Fruit fly (Drosophila melanogaster): ENCODE data around the gene CG14811.

Gene CG14811

DNA sequence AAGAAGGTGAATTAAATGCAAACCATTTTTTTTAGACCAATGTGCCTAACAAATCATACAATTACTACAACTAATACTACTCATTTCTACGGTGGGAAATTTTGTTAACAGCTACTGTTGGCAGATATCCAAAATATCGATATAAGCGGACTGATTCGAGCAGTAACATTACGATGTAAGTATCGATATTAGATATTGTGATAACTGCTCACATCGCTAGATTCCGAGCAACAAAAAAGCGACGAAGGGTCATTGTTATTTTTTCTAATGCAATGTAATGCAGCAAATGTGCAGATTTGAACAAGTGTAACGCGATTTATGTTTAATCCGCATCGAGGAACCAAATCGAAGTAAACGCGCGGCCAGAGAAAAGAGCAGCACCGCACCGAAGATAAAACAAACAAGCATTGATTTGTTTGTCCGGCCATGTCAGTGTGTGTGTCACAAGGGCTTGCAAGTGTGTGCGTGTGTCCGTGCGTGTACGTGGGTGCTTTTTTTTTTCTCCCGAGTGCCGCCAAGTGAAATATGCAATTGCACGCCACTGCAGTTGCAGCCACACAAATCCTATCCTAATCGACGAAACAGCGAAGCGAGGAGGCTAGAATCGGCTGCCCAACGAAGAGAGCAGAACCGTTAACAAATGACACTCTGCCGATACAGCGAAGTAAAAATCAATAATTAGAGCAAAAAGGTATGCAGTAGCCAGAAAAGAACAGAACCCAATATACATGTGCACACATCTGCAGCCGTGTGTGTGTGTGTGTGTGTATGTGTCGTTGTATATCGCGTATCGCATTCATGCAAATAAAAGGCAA lies 48.4 kb downstream of the CG14811 start, which contains the start of the genes prage and Adar (continued):
- TF ChIP-seq CG1792 (GFP tag; optimal IDR thresholded peaks at IDR 0.05), result no peak
- TF ChIP-seq bcd (GFP tag; optimal IDR thresholded peaks at IDR 0.05), result no peak
- TF ChIP-seq Nf-YB (GFP tag; optimal IDR thresholded peaks at IDR 0.05), result no peak
- TF ChIP-seq CG12155 (GFP tag; optimal IDR thresholded peaks at IDR 0.05), result no peak
- TF ChIP-seq p53 (GFP tag; optimal IDR thresholded peaks at IDR 0.05), result peak; percentile 15
- TF ChIP-seq CG2875 (GFP tag; optimal IDR thresholded peaks at IDR 0.05), result no peak
- TF ChIP-seq CG13775 (GFP tag; optimal IDR thresholded peaks at IDR 0.05), result no peak
- no peak for TF ChIP-seq Side (GFP tag; optimal IDR thresholded peaks at IDR 0.05)
- peak; percentile 53; the same call in 1 of the 3 replicates for TF ChIP-seq hb (GFP tag; IDR thresholded peaks at IDR 0.05; ENCODE audit: partially characterized antibody)
- no peak for TF ChIP-seq CG3163 (GFP tag; optimal IDR thresholded peaks at IDR 0.05)
- TF ChIP-seq ATbp (GFP tag; optimal IDR thresholded peaks at IDR 0.05), result no peak
- no peak for TF ChIP-seq CG8924 (tag; optimal IDR thresholded peaks at IDR 0.05)
- TF ChIP-seq eve (GFP tag; optimal IDR thresholded peaks at IDR 0.05), result no peak
- TF ChIP-seq pita (GFP tag; optimal IDR thresholded peaks at IDR 0.05), result no peak
- no peak for TF ChIP-seq abd-A (tag; optimal IDR thresholded peaks at IDR 0.05)
- no peak for TF ChIP-seq CG17802 (tag; optimal IDR thresholded peaks at IDR 0.05)
- no peak for TF ChIP-seq Fer3 (tag; optimal IDR thresholded peaks at IDR 0.05)
- no peak for TF ChIP-seq tx (GFP tag; optimal IDR thresholded peaks at IDR 0.05)
- peak; percentile 12 for TF ChIP-seq CG18599 (GFP tag; optimal IDR thresholded peaks at IDR 0.05)
- TF ChIP-seq CG6813 (GFP tag; optimal IDR thresholded peaks at IDR 0.05), result no peak
- TF ChIP-seq twi (tag; optimal IDR thresholded peaks at IDR 0.05), result no peak
- peak; percentile 71 for TF ChIP-seq row (GFP tag; IDR thresholded peaks at IDR 0.05)
- TF ChIP-seq ham (GFP tag; IDR thresholded peaks at IDR 0.05), result no peak
- TF ChIP-seq CG16815 (GFP tag; optimal IDR thresholded peaks at IDR 0.05), result no peak
- TF ChIP-seq luna (GFP tag; optimal IDR thresholded peaks at IDR 0.05), result no peak
- no peak for TF ChIP-seq CG13624 (GFP tag; optimal IDR thresholded peaks at IDR 0.05)
- TF ChIP-seq Ets65A (GFP tag), result peak; percentile 90
- peak; percentile 14 for TF ChIP-seq kni (GFP tag; optimal IDR thresholded peaks at IDR 0.05)
- TF ChIP-seq CoRest (tag; optimal IDR thresholded peaks at IDR 0.05), result no peak
- no peak for TF ChIP-seq Lpt (GFP tag; optimal IDR thresholded peaks at IDR 0.05)
- TF ChIP-seq CG14441 (GFP tag; IDR thresholded peaks at IDR 0.05), result 0 out of 2 replicates have a peak, but pooled peaks have one; percentile 9
- peak; percentile 48 for TF ChIP-seq nerfin-1 (tag; optimal IDR thresholded peaks at IDR 0.05)
- TF ChIP-seq CG17385 (GFP tag; optimal IDR thresholded peaks at IDR 0.05), result no peak
- TF ChIP-seq nom (GFP tag; optimal IDR thresholded peaks at IDR 0.05), result no peak
- TF ChIP-seq TFAM (GFP tag; optimal IDR thresholded peaks at IDR 0.05), result no peak
- no peak for TF ChIP-seq Poxn (GFP tag; IDR thresholded peaks at IDR 0.05)
- peak; percentile 75 for TF ChIP-seq unc-4 (GFP tag; IDR thresholded peaks at IDR 0.05; ENCODE audit: partially characterized antibody)
- no peak for TF ChIP-seq crp (GFP tag; optimal IDR thresholded peaks at IDR 0.05)
- peak; percentile 73 for TF ChIP-seq vnd (GFP tag; IDR thresholded peaks at IDR 0.05; ENCODE audit: partially characterized antibody)
- no peak for TF ChIP-seq zf30C (GFP tag; optimal IDR thresholded peaks at IDR 0.05)
- no peak for TF ChIP-seq CG7556 (GFP tag; optimal IDR thresholded peaks at IDR 0.05)
- TF ChIP-seq ci (GFP tag; IDR thresholded peaks at IDR 0.05), result no peak
- TF ChIP-seq en (GFP tag; optimal IDR thresholded peaks at IDR 0.05), result no peak
- TF ChIP-seq CG15011 (GFP tag; optimal IDR thresholded peaks at IDR 0.05), result no peak
- no peak for TF ChIP-seq C15 (GFP tag; IDR thresholded peaks at IDR 0.05)
- TF ChIP-seq stwl (tag; optimal IDR thresholded peaks at IDR 0.05), result no peak
- peak; percentile 73 for TF ChIP-seq hbn (GFP tag; IDR thresholded peaks at IDR 0.05; ENCODE audit: partially characterized antibody)
- TF ChIP-seq Ets97D (GFP tag; optimal IDR thresholded peaks at IDR 0.05), result no peak
- no peak for TF ChIP-seq CG6854 (GFP tag; optimal IDR thresholded peaks at IDR 0.05)
